Fruit fly (Drosophila melanogaster): ENCODE measurements around the gene CG9427.

dm6 chr3R:9613124-9613523 lies 13.6 kb downstream of the CG9427 start:
- no peak for TF ChIP-seq CG8478 (optimal IDR thresholded peaks at IDR 0.05)
- no peak for TF ChIP-seq CTCF (optimal IDR thresholded peaks at IDR 0.05)

All from S2 (cell line).